Worm (Caenorhabditis elegans) whole organism, L1 larva: ENCODE results near the gene grd-12.
A peak's percentile ranks its signal among the peaks of the same experiment; 100 is the strongest.

Experiments used
- Y116A8C.19 ChIP-seq: sonication (generic microtip); optimal IDR thresholded peaks from 2 replicates; lab custom pipeline; 2016; ENCODE audit warnings: missing compliant biosample characterization, missing genetic modification characterization, borderline replicate concordance
- ama-1 ChIP-seq: fragments of 150-350 bp; optimal IDR thresholded peaks from 2 replicates; lab custom pipeline; 2014
- ceh-63 ChIP-seq: fragments of 200-800 bp; sonication (Bioruptor generic); optimal IDR thresholded peaks from 2 replicates; lab custom pipeline; 2018; ENCODE audit warnings: mild to moderate bottlenecking, missing genetic modification characterization, missing compliant biosample characterization
- ceh-8 ChIP-seq: fragments of 200-800 bp; sonication (Bioruptor generic); optimal IDR thresholded peaks from 2 replicates; lab custom pipeline; 2018; ENCODE audit warnings: mild to moderate bottlenecking, missing genetic modification characterization, moderate library complexity, missing compliant biosample characterization
- ceh-88 ChIP-seq: fragments of 200-800 bp; sonication (Bioruptor generic); IDR thresholded peaks from 2 replicates; pipeline ENCODE4 v1.3.6; 2022; ENCODE audit warnings: missing genetic modification characterization, missing compliant biosample characterization
- dsc-1 ChIP-seq: sonication (generic microtip); optimal IDR thresholded peaks from 2 replicates; lab custom pipeline; 2016; ENCODE audit warnings: mild to moderate bottlenecking, missing genetic modification characterization, missing compliant biosample characterization
- efl-3 ChIP-seq: fragments of 200-800 bp; sonication (Bioruptor generic); optimal IDR thresholded peaks from 2 replicates; lab custom pipeline; 2018; ENCODE audit warnings: mild to moderate bottlenecking, missing genetic modification characterization, missing compliant biosample characterization
- elt-2 ChIP-seq: sonication (generic microtip); optimal IDR thresholded peaks from 2 replicates; lab custom pipeline; 2016; ENCODE audit warnings: missing genetic modification characterization, mild to moderate bottlenecking, inconsistent platforms, missing compliant biosample characterization, missing genetic modification reagents
- elt-3 ChIP-seq, 6 experiments: fragments of 150-350 bp in 1 of 6; sonication (generic microtip); optimal IDR thresholded peaks; 2 replicates each; lab custom pipeline; 2017 to 2018; ENCODE audit warnings: missing biosample characterization in 6 of 6, missing genetic modification characterization in 6 of 6, inconsistent platforms in 1 of 6
- ets-5 ChIP-seq: fragments of 200-800 bp; sonication (Bioruptor generic); IDR thresholded peaks from 2 replicates; pipeline ENCODE4 v1.3.6; 2022; ENCODE audit warnings: missing genetic modification characterization, missing compliant biosample characterization
- fkh-4 ChIP-seq: sonication (generic microtip); optimal IDR thresholded peaks from 2 replicates; lab custom pipeline; 2016; ENCODE audit warnings: missing compliant biosample characterization, missing genetic modification characterization, borderline replicate concordance
- fos-1 ChIP-seq: fragments of 150-350 bp; optimal IDR thresholded peaks from 2 replicates; lab custom pipeline; 2014; ENCODE audit warnings: missing biosample characterization, missing genetic modification characterization
- hlh-4 ChIP-seq: sonication (generic microtip); optimal IDR thresholded peaks from 2 replicates; lab custom pipeline; 2016; ENCODE audit warnings: mild to moderate bottlenecking, missing genetic modification characterization, missing compliant biosample characterization
- hpl-2 ChIP-seq: fragments of 150-350 bp; optimal IDR thresholded peaks from 2 replicates; lab custom pipeline; 2014; ENCODE audit warnings: missing biosample characterization, missing genetic modification reagents, missing genetic modification characterization
- isw-1 ChIP-seq: fragments of 200-800 bp; sonication (Bioruptor generic); IDR thresholded peaks from 2 replicates; pipeline ENCODE4 v1.3.6; 2022; ENCODE audit warnings: missing genetic modification characterization, missing compliant biosample characterization
- jun-1 ChIP-seq: fragments of 150-350 bp; optimal IDR thresholded peaks from 2 replicates; lab custom pipeline; 2014; ENCODE audit warnings: missing biosample characterization, missing genetic modification reagents, missing genetic modification characterization
- lin-13 ChIP-seq: fragments of 150-350 bp; optimal IDR thresholded peaks from 2 replicates; lab custom pipeline; 2014; ENCODE audit warnings: missing biosample characterization, missing genetic modification reagents, missing genetic modification characterization
- lin-14 ChIP-seq: fragments of 200-800 bp; sonication (Bioruptor generic); optimal IDR thresholded peaks from 2 replicates; lab custom pipeline; 2018; ENCODE audit warnings: mild to moderate bottlenecking, missing genetic modification characterization, moderate library complexity, missing compliant biosample characterization
- lin-35 ChIP-seq, 2 experiments: fragments of 150-350 bp; optimal IDR thresholded peaks; 2 replicates each; lab custom pipeline; 2014; ENCODE audit warnings: missing biosample characterization in 2 of 2, missing genetic modification characterization in 2 of 2, missing genetic modification reagents in 2 of 2
- mdl-1 ChIP-seq, 2 experiments: fragments of 150-350 bp; optimal IDR thresholded peaks; 2 replicates each; lab custom pipeline; 2014 to 2017; ENCODE audit warnings: missing biosample characterization in 2 of 2, missing genetic modification characterization in 2 of 2, inconsistent platforms in 1 of 2
- mef-2 ChIP-seq: fragments of 150-350 bp; optimal IDR thresholded peaks from 2 replicates; lab custom pipeline; 2014; ENCODE audit warnings: missing biosample characterization, missing genetic modification characterization
- nhr-11 ChIP-seq: fragments of 150-350 bp; optimal IDR thresholded peaks from 2 replicates; lab custom pipeline; 2014; ENCODE audit warnings: missing biosample characterization, missing genetic modification characterization
- nhr-19 ChIP-seq: fragments of 200-800 bp; sonication (Bioruptor generic); conservative IDR thresholded peaks from 2 replicates; pipeline ENCODE4 v1.3.6; 2022; ENCODE audit warnings: missing genetic modification characterization, missing compliant biosample characterization
- nhr-47 ChIP-seq: sonication (generic microtip); optimal IDR thresholded peaks from 2 replicates; lab custom pipeline; 2016; ENCODE audit warnings: mild to moderate bottlenecking, missing genetic modification characterization, moderate library complexity, missing compliant biosample characterization
- nhr-71 ChIP-seq: sonication (generic microtip); optimal IDR thresholded peaks from 2 replicates; lab custom pipeline; 2016; ENCODE audit warnings: mild to moderate bottlenecking, missing genetic modification characterization, moderate library complexity, missing compliant biosample characterization
- nhr-76 ChIP-seq: sonication (generic microtip); optimal IDR thresholded peaks from 2 replicates; lab custom pipeline; 2017; ENCODE audit warnings: missing biosample characterization, missing genetic modification characterization
- nhr-84 ChIP-seq: sonication (generic microtip); optimal IDR thresholded peaks from 2 replicates; lab custom pipeline; 2017; ENCODE audit warnings: missing biosample characterization, missing genetic modification characterization
- nhr-85 ChIP-seq: sonication (generic microtip); peaks from one replicate; lab custom pipeline; 2016; ENCODE audit warnings: missing genetic modification characterization, inconsistent platforms, missing compliant biosample characterization
- pax-3 ChIP-seq: fragments of 200-800 bp; sonication (Bioruptor generic); optimal IDR thresholded peaks from 2 replicates; lab custom pipeline; 2018; ENCODE audit warnings: mild to moderate bottlenecking, missing genetic modification characterization, moderate library complexity, missing compliant biosample characterization
- pqm-1 ChIP-seq: sonication (generic microtip); optimal IDR thresholded peaks from 3 replicates; lab custom pipeline; 2017; ENCODE audit warnings: missing biosample characterization, missing genetic modification characterization
- skn-1 ChIP-seq: fragments of 150-350 bp; optimal IDR thresholded peaks from 2 replicates; lab custom pipeline; 2014; ENCODE audit warnings: missing biosample characterization, missing genetic modification characterization
- snpc-4 ChIP-seq: fragments of 150-350 bp; optimal IDR thresholded peaks from 2 replicates; lab custom pipeline; 2014; ENCODE audit warnings: missing biosample characterization, missing genetic modification characterization
- snu-23 ChIP-seq: sonication (generic microtip); optimal IDR thresholded peaks from 2 replicates; lab custom pipeline; 2016; ENCODE audit warnings: missing genetic modification characterization, missing compliant biosample characterization
- sox-4 ChIP-seq: sonication (generic microtip); optimal IDR thresholded peaks from 2 replicates; lab custom pipeline; 2016; ENCODE audit warnings: missing genetic modification characterization, missing compliant biosample characterization
- sptf-1 ChIP-seq: fragments of 150-350 bp; optimal IDR thresholded peaks from 2 replicates; lab custom pipeline; 2014; ENCODE audit warnings: missing biosample characterization, missing genetic modification characterization
- sup-37 ChIP-seq: fragments of 200-800 bp; sonication (Bioruptor generic); optimal IDR thresholded peaks from 2 replicates; lab custom pipeline; 2018; ENCODE audit warnings: mild to moderate bottlenecking, missing genetic modification characterization, missing compliant biosample characterization
- unc-130 ChIP-seq: fragments of 150-350 bp; optimal IDR thresholded peaks from 2 replicates; lab custom pipeline; 2017; ENCODE audit warnings: missing biosample characterization, missing genetic modification characterization, inconsistent platforms
- unc-30 ChIP-seq: sonication (generic microtip); optimal IDR thresholded peaks from 2 replicates; lab custom pipeline; 2017; ENCODE audit warnings: missing biosample characterization, missing genetic modification characterization
- unc-62 ChIP-seq: fragments of 150-350 bp; optimal IDR thresholded peaks from 2 replicates; lab custom pipeline; 2014; ENCODE audit warnings: missing biosample characterization, missing genetic modification reagents, missing genetic modification characterization
- vab-15 ChIP-seq: sonication (generic microtip); optimal IDR thresholded peaks from 2 replicates; lab custom pipeline; 2017; ENCODE audit warnings: missing genotype, mild to moderate bottlenecking, missing genetic modification characterization, missing compliant biosample characterization
- xbp-1 ChIP-seq: sonication (generic microtip); optimal IDR thresholded peaks from 2 replicates; lab custom pipeline; 2016; ENCODE audit warnings: missing genetic modification characterization, missing compliant biosample characterization
- zag-1 ChIP-seq: fragments of 150-350 bp; optimal IDR thresholded peaks from 2 replicates; lab custom pipeline; 2014; ENCODE audit warnings: missing biosample characterization, missing genetic modification characterization
- zip-4 ChIP-seq: fragments of 200-800 bp; sonication (Bioruptor generic); optimal IDR thresholded peaks from 2 replicates; lab custom pipeline; 2018; ENCODE audit warnings: mild to moderate bottlenecking, missing genetic modification characterization, moderate library complexity, missing compliant biosample characterization
- ztf-11 ChIP-seq, 2 experiments: sonication (generic microtip); optimal IDR thresholded peaks; 2 replicates each; lab custom pipeline; 2016 to 2017; ENCODE audit warnings: missing genetic modification characterization in 2 of 2, missing biosample characterization in 1 of 2, missing compliant biosample characterization in 1 of 2
- ztf-4 ChIP-seq: fragments of 150-350 bp; optimal IDR thresholded peaks from 2 replicates; lab custom pipeline; 2014; ENCODE audit warnings: missing biosample characterization, missing genetic modification characterization

The grd-12 gene

ce11 chrV:15002184-15002690 is 23.9 kb downstream of the grd-12 start, which contains the start of the genes fib-1 and mut-15 (continued):
- peak; percentile 67 for TF ChIP-seq zip-4 (GFP tag; lab: Kevin White, UChicago)
- TF ChIP-seq ceh-63 (GFP tag; lab: Kevin White, UChicago) = peak; percentile 78
- TF ChIP-seq unc-62 (GFP tag; lab: Kevin White, UChicago) = no peak
- TF ChIP-seq ceh-88 (GFP tag; lab: Robert Waterston, UW) = peak; percentile 77
- TF ChIP-seq ama-1 (lab: Kevin White, UChicago) = peak; percentile 6
- TF ChIP-seq nhr-76 = no peak
- peak; percentile 53 for TF ChIP-seq sup-37
- peak; percentile 56 for TF ChIP-seq mef-2 (tag; lab: Kevin White, UChicago)
- TF ChIP-seq skn-1 (tag; lab: Kevin White, UChicago) = peak; percentile 90
- TF ChIP-seq nhr-84 (tag; lab: Kevin White, UChicago) = no peak
- no peak for TF ChIP-seq ets-5 (GFP tag; lab: Robert Waterston, UW)
- TF ChIP-seq, all 84 proteins: peak for 69

- TF ChIP-seq ceh-88 (GFP tag; lab: Robert Waterston, UW) = no peak
- no peak for TF ChIP-seq sup-37
- TF ChIP-seq unc-62 (GFP tag; lab: Kevin White, UChicago) = no peak
- TF ChIP-seq unc-130 = no peak
Observed at ce11 chrV:15004800-15005199, 26.5 kb downstream of the grd-12 start, which contains the start of gene hrde-2. Gene hrde-2 (plus strand): TSS chrV:15005100.

- TF ChIP-seq ztf-4 (tag; lab: Kevin White, UChicago) (no peak), isw-1 (GFP tag; lab: Robert Waterston, UW) (no peak), lin-13 (GFP tag; lab: Kevin White, UChicago) (no peak), ceh-88 (GFP tag; lab: Robert Waterston, UW) (no peak), fkh-4 (no peak), sox-4 (tag; lab: Kevin White, UChicago) (no peak), ztf-11 (tag; optimal IDR thresholded peaks at IDR 0.05; lab: Kevin White, UChicago) (no peak), efl-3 (GFP tag; lab: Kevin White, UChicago) (no peak), lin-35 (GFP tag; optimal IDR thresholded peaks at IDR 0.05; lab: Kevin White, UChicago) (no peak), vab-15 (tag; lab: Kevin White, UChicago) (no peak), fos-1 (no peak), lin-14 (GFP tag; lab: Kevin White, UChicago) (no peak), snpc-4 (no peak), pax-3 (tag; lab: Kevin White, UChicago) (no peak), elt-2 (no peak), Y116A8C.19 (tag; lab: Kevin White, UChicago) (no peak), nhr-11 (tag; lab: Kevin White, UChicago) (no peak)
Observed at ce11 chrV:15011560-15011959, 33.3 kb downstream of the grd-12 start, which contains the start of gene nmr-2. Gene nmr-2 (minus strand): TSS chrV:15011660.

ce11 chrV:15012542-15013301 is 34.4 kb downstream of the grd-12 start:
- TF ChIP-seq skn-1 (tag; lab: Kevin White, UChicago) = no peak
- TF ChIP-seq ztf-11 (tag; optimal IDR thresholded peaks at IDR 0.05; lab: Kevin White, UChicago) = no peak
- no peak for TF ChIP-seq elt-3 (tag; optimal IDR thresholded peaks at IDR 0.05; lab: Kevin White, UChicago)
- TF ChIP-seq jun-1 (tag; lab: Kevin White, UChicago) = no peak
- TF ChIP-seq nhr-19 = no peak; the same call in 1 of the 2 replicates
- no peak for TF ChIP-seq hpl-2 (GFP tag; lab: Kevin White, UChicago)
- peak; percentile 24 for TF ChIP-seq dsc-1 (tag; lab: Kevin White, UChicago)
- no peak for TF ChIP-seq nhr-84 (tag; lab: Kevin White, UChicago)
- TF ChIP-seq ceh-88 (GFP tag; lab: Robert Waterston, UW) = no peak
- no peak for TF ChIP-seq sptf-1 (tag; lab: Kevin White, UChicago)
- TF ChIP-seq hlh-4 (tag; lab: Kevin White, UChicago) = no peak
- TF ChIP-seq zag-1 (tag; lab: Kevin White, UChicago) = no peak
- peak; percentile 67 for TF ChIP-seq nhr-85 (tag; lab: Kevin White, UChicago)
- TF ChIP-seq nhr-71 (tag; lab: Kevin White, UChicago) = peak; percentile 36
- TF ChIP-seq snu-23 (GFP tag; lab: Kevin White, UChicago) = peak; percentile 29
- TF ChIP-seq nhr-47 (tag; lab: Kevin White, UChicago) = peak; percentile 12
- TF ChIP-seq xbp-1 (tag; lab: Kevin White, UChicago) = no peak
- TF ChIP-seq nhr-11 (tag; lab: Kevin White, UChicago) = no peak
- TF ChIP-seq pqm-1 (tag; lab: Kevin White, UChicago) = no peak
- no peak for TF ChIP-seq Y116A8C.19 (tag; lab: Kevin White, UChicago)
- TF ChIP-seq mdl-1 (tag; optimal IDR thresholded peaks at IDR 0.05; lab: Kevin White, UChicago) = no peak
- TF ChIP-seq ceh-8 (GFP tag; lab: Kevin White, UChicago) = no peak
- TF ChIP-seq unc-30 = no peak
